Fruit fly (Drosophila melanogaster) whole organism, pupa: Measurements from ENCODE around the gene Cdk8.

ENCODE experiments used
- CG10348 ChIP-seq: fragments of 200-800 bp; sonication (Bioruptor generic); IDR thresholded peaks from 2 replicates; pipeline ENCODE4 v1.3.6; 2022; ENCODE audit warnings: missing biosample characterization, missing genetic modification characterization
- CG12605 ChIP-seq: fragments of 200-800 bp; sonication (Bioruptor generic); IDR thresholded peaks from 2 replicates; pipeline ENCODE4 v1.3.6; 2022; ENCODE audit warnings: missing biosample characterization, missing genetic modification characterization
- CG13204 ChIP-seq: fragments of 200-800 bp; sonication (Bioruptor generic); optimal IDR thresholded peaks from 2 replicates; lab custom pipeline; 2018; ENCODE audit warnings: missing biosample characterization, mild to moderate bottlenecking, missing genetic modification characterization, moderate library complexity
- CG14655 ChIP-seq: fragments of 200-800 bp; sonication (Bioruptor generic); optimal IDR thresholded peaks from 3 replicates; lab custom pipeline; 2017; ENCODE audit warnings: mild to moderate bottlenecking, missing biosample characterization, missing genetic modification reagents, missing genetic modification characterization
- CG32121 ChIP-seq: fragments of 200-800 bp; sonication (Bioruptor generic); IDR thresholded peaks from 2 replicates; pipeline ENCODE4 v1.3.6; 2022; ENCODE audit warnings: missing biosample characterization, missing genetic modification characterization
- CG34367 ChIP-seq: fragments of 200-800 bp; sonication (Bioruptor generic); optimal IDR thresholded peaks from 2 replicates; lab custom pipeline; 2018; ENCODE audit warnings: missing biosample characterization, mild to moderate bottlenecking, missing genetic modification characterization
- CG4496 ChIP-seq: fragments of 200-800 bp; sonication (Bioruptor generic); IDR thresholded peaks from 3 replicates; pipeline ENCODE4 v1.3.6; 2022; ENCODE audit warnings: missing biosample characterization, missing genetic modification characterization
- CG9948 ChIP-seq: fragments of 200-800 bp; sonication (Bioruptor generic); optimal IDR thresholded peaks from 2 replicates; lab custom pipeline; 2018; ENCODE audit warnings: missing biosample characterization, mild to moderate bottlenecking, missing genetic modification characterization, moderate library complexity
- D1 ChIP-seq: fragments of 200-800 bp; sonication (Bioruptor generic); optimal IDR thresholded peaks from 2 replicates; lab custom pipeline; 2018; ENCODE audit warnings: missing biosample characterization, mild to moderate bottlenecking, missing genetic modification characterization, moderate library complexity
- Ets98B ChIP-seq: fragments of 200-800 bp; sonication (Bioruptor generic); IDR thresholded peaks from 2 replicates; pipeline ENCODE4 v1.3.6; 2022; ENCODE audit warnings: missing biosample characterization, missing genetic modification characterization
- fd96Ca ChIP-seq: fragments of 200-800 bp; sonication (Bioruptor generic); IDR thresholded peaks from 3 replicates; pipeline ENCODE4 v1.3.6; 2022; ENCODE audit warnings: missing biosample characterization, missing genetic modification characterization
- gl ChIP-seq: fragments of 200-800 bp; sonication (Bioruptor generic); optimal IDR thresholded peaks from 2 replicates; lab custom pipeline; 2018; ENCODE audit warnings: missing biosample characterization, mild to moderate bottlenecking, missing genetic modification characterization

DNA sequence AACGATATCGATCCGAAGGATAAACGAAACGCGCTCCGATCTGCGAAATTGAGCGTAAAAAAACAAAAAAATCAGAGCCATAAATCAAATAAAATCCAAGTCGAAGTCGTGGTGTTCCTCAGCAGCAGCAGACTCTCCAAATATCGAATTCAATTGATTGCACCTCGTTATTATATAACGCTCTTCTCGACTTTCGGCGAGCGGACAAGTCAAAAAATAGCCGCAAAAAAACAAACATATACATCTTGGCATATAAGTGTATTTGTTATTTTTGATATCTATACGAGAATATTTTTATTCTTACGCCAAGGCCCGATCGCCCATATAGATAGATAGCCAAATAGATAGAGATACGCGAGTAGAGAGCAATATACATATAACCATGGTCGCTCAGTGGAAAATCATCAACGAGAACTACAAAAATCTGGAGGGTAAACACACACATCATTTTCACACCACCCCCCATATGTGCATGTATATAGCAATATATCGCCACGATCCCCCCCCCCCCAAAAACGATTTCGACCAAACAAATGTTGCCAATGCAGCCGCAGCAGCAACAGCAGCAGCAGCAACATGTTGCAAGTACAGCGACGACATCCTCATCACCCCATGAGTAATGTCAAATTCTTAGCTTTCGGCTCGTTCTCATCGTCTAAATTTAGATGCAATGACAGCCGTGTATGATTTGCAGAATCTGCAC, 8.7 kb downstream of the Cdk8 start:
- no peak for TF ChIP-seq CG12605 (GFP tag; lab: Robert Waterston, UW)
- no peak for TF ChIP-seq CG4496 (GFP tag; lab: Robert Waterston, UW)
- TF ChIP-seq CG10348 (GFP tag; lab: Robert Waterston, UW), result no peak
- no peak for TF ChIP-seq fd96Ca (GFP tag; lab: Robert Waterston, UW)
- no peak for TF ChIP-seq Ets98B
- no peak for TF ChIP-seq CG34367 (tag; lab: Kevin White, UChicago)
- TF ChIP-seq CG14655 (GFP tag; lab: Kevin White, UChicago), result no peak
- no peak for TF ChIP-seq gl (tag; lab: Kevin White, UChicago)
- TF ChIP-seq CG13204 (GFP tag; lab: Kevin White, UChicago), result no peak
- no peak for TF ChIP-seq D1 (tag; lab: Kevin White, UChicago)
- TF ChIP-seq CG32121 (GFP tag; lab: Robert Waterston, UW), result no peak
- no peak for TF ChIP-seq CG9948 (tag; lab: Kevin White, UChicago)
